Worm (Caenorhabditis elegans): Measurements from ENCODE around the gene C01G10.6.
"Not testable (repeated sequence)": the region's sequence is repeated elsewhere in the genome, so short reads cannot be mapped to it uniquely, and the experiment has no call there.

Gene C01G10.6

ce11 chrV:15119517-15119916, 32.1 kb downstream of the C01G10.6 start, which contains the start of gene flor-1:
Gene flor-1 (minus strand): TSS chrV:15119617.
- no peak for TF ChIP-seq mbf-1 (tag; optimal IDR thresholded peaks at IDR 0.05)
- TF ChIP-seq nhr-10 (tag; optimal IDR thresholded peaks at IDR 0.05) = no peak

DNA sequence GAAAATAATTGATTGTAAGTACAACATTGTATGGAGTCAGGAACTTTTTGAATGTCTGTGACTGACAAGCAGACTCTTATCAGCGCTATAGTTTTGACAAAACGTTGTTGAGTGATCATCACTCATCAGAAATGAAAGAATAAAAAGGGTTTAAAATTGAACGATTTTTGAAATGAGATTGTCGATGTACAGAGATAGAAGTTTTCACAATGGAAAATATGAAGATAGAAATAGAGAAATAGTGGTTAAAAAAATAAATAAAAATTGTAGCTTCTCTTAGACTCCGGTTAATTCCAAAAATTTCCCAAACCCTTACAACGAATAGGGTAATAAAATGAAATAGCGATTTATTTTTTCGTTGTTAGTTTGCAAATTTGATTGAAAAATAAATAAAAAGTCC, 37.7 kb downstream of the C01G10.6 start, which contains the start of gene ugt-30:
Gene ugt-30, minus strand, starts transcription at position 101 of the 400 bp plus-strand sequence.
- TF ChIP-seq nhr-12 (tag; optimal IDR thresholded peaks at IDR 0.05); nhr-11 (tag; optimal IDR thresholded peaks at IDR 0.05); Y55F3AM.14 (GFP tag; optimal IDR thresholded peaks at IDR 0.05): not testable (repeated sequence)

DNA sequence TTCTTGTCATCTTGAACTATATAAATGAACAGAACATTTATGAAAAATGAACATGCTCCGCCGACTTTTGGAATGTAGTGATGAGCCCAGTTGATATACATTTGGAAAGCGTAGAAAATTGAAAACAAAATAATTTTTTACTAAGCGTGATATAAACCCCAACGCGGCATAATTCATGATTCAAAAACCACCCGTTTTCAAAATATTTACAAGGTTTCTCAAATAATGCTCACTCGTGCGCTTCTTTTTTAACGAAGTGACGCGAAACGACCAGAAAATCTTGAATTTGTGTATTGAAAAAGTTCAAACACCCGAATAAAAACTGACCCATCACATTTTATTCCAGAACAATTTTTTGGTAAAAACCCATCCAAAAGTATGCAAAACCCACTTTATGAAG, 40.0 kb downstream of the C01G10.6 start, which contains the start of gene srj-27:
Gene srj-27, minus strand, starts transcription at position 101 of the 400 bp plus-strand sequence.
- TF ChIP-seq lin-13 (GFP tag; optimal IDR thresholded peaks at IDR 0.05) (no peak), lin-39 (tag; optimal IDR thresholded peaks at IDR 0.05) (no peak), sem-4 (tag; optimal IDR thresholded peaks at IDR 0.05) (no peak), unc-55 (GFP tag; optimal IDR thresholded peaks at IDR 0.05) (no peak)

DNA sequence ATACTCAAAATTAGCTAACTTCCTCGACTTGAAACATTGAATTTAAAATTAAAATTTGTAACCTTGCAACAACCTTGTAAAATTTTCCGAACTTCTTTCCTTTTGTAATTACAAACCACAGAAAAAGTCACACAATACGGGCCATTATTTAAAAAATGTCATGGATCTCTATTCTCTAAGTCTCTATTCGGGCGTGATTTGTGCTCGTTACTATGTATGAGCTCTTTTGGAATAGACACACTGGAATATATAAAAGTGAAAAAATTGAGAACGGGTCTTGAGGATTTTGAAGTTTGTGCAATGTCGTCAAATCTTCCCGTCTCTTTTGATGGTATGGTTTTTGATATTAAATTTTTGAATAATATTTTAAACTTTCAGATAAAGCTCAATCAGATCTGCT, 40.5 kb downstream of the C01G10.6 start, which contains the start of gene srr-7:
Gene srr-7, plus strand, starts transcription at position 301 of the 400 bp plus-strand sequence.
- TF ChIP-seq nhr-23 (tag; optimal IDR thresholded peaks at IDR 0.05) (no peak), nhr-129 (tag; optimal IDR thresholded peaks at IDR 0.05) (no peak), F13H6.1 (tag; optimal IDR thresholded peaks at IDR 0.05) (no peak)

DNA sequence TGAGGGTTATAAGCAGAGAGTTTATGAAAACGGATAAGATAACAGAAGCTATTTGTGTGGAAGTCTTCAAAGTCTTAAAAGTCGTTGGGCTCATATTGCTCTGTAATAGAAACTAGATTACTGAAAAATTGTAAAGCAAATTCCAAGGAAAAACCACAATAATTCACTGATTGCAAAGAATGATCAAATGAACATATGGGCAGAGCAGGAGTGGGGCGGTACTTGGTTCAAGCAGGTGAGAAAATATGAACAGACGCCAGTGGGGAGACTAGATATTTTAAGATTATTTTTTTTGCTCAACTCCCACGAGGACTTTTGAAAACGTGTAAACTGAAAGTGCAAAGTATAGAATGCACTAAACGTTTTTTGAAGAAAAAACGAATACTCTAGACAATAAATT, 45.0 kb downstream of the C01G10.6 start, which contains the start of gene str-171:
Gene str-171, minus strand, starts transcription at position 101 of the 400 bp plus-strand sequence.
- TF ChIP-seq nhr-25 (tag; optimal IDR thresholded peaks at IDR 0.05) (no peak), egl-27 (tag; optimal IDR thresholded peaks at IDR 0.05) (no peak), lin-11 (tag; optimal IDR thresholded peaks at IDR 0.05) (no peak), ztf-4 (tag; optimal IDR thresholded peaks at IDR 0.05) (no peak), mbf-1 (tag; optimal IDR thresholded peaks at IDR 0.05) (no peak), sma-9 (GFP tag; optimal IDR thresholded peaks at IDR 0.05) (no peak), sma-9 (tag; optimal IDR thresholded peaks at IDR 0.05) (no peak), aly-2 (tag; optimal IDR thresholded peaks at IDR 0.05) (no peak), unc-62 (GFP tag; optimal IDR thresholded peaks at IDR 0.05) (no peak), elt-3 (tag; optimal IDR thresholded peaks at IDR 0.05) (no peak), ztf-1 (GFP tag; conservative IDR thresholded peaks at IDR 0.05) (no peak), ztf-11 (tag; optimal IDR thresholded peaks at IDR 0.05) (no peak), nhr-23 (tag; optimal IDR thresholded peaks at IDR 0.05) (no peak), F13H6.1 (tag; optimal IDR thresholded peaks at IDR 0.05) (no peak), nhr-11 (tag; optimal IDR thresholded peaks at IDR 0.05) (no peak), ceh-16 (tag; optimal IDR thresholded peaks at IDR 0.05) (no peak), R02D3.7 (tag; optimal IDR thresholded peaks at IDR 0.05) (no peak)

DNA sequence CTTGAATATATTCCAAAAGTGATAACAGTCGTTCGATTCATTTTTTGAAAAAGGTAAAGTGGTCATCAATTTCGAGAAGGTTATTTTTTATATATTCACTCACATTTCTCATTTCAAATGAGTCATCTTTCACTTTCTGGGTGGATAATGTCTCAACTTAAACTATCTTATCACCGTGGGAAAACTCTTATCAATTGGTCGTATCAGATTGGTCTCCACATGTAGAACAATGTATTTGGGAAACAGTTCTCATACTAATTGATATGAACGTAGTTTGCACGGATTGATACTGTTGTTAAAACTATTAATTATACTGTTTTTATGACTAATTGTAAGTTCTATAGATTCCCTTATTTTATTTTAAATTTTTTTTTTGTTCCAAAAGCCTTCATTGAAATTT, 46.4 kb downstream of the C01G10.6 start:
- TF ChIP-seq nhr-129 (tag; optimal IDR thresholded peaks at IDR 0.05) = no peak
- TF ChIP-seq fos-1 (tag; optimal IDR thresholded peaks at IDR 0.05) = peak; percentile 85
- no peak for TF ChIP-seq unc-62 (GFP tag; optimal IDR thresholded peaks at IDR 0.05)
- TF ChIP-seq aly-2 (tag; optimal IDR thresholded peaks at IDR 0.05) = no peak
- TF ChIP-seq nhr-23 (tag; optimal IDR thresholded peaks at IDR 0.05) = no peak
- no peak for TF ChIP-seq sem-4 (tag; optimal IDR thresholded peaks at IDR 0.05)
- no peak for TF ChIP-seq ceh-16 (tag; optimal IDR thresholded peaks at IDR 0.05)

DNA sequence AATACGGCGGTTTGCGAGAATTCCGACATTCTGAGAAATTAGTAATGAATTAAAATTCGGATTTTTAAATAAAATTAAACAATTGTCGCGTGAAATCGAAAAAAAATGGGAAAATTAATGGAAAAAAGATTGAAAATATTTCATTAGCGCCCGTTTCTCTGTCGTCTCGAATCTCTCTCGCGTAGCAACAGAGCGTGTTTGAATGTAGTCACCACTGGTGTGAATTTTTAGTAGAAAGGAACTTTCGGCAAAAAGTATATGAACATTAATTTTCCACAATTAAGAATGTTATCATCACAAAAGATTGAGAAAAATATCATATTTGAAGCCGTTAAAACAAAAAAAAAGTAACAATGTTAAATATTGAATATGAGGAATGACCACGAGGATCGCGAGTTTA, 49.3 kb downstream of the C01G10.6 start, which contains the start of gene aipl-1:
Gene aipl-1, minus strand, starts transcription at position 30 of the 400 bp plus-strand sequence.
- peak; percentile 83 for TF ChIP-seq lin-13 (GFP tag; optimal IDR thresholded peaks at IDR 0.05)
- TF ChIP-seq zag-1 (tag; optimal IDR thresholded peaks at IDR 0.05) = peak; percentile 59
- no peak for TF ChIP-seq unc-62 (GFP tag; optimal IDR thresholded peaks at IDR 0.05)
- TF ChIP-seq ztf-11 (tag; optimal IDR thresholded peaks at IDR 0.05) = no peak
- TF ChIP-seq snpc-4 (tag; optimal IDR thresholded peaks at IDR 0.05) = peak; percentile 68
- TF ChIP-seq lin-39 (tag; optimal IDR thresholded peaks at IDR 0.05) = no peak
- peak; percentile 86 for TF ChIP-seq nhr-129 (tag; optimal IDR thresholded peaks at IDR 0.05)
- TF ChIP-seq elt-3 (tag; optimal IDR thresholded peaks at IDR 0.05) = no peak
- peak; percentile 16 for TF ChIP-seq ztf-4 (tag; optimal IDR thresholded peaks at IDR 0.05)
- TF ChIP-seq sma-3 (GFP tag; optimal IDR thresholded peaks at IDR 0.05) = peak; percentile 63
- TF ChIP-seq ZK546.5 (tag; optimal IDR thresholded peaks at IDR 0.05) = no peak
- no peak for TF ChIP-seq nhr-25 (tag; optimal IDR thresholded peaks at IDR 0.05)
- peak; percentile 97 for TF ChIP-seq unc-55 (GFP tag; optimal IDR thresholded peaks at IDR 0.05)
- TF ChIP-seq skn-1 (tag; optimal IDR thresholded peaks at IDR 0.05) = no peak
- TF ChIP-seq lsy-2 (tag; optimal IDR thresholded peaks at IDR 0.05) = peak in 1 of 2 experiments; percentile 87
- TF ChIP-seq elt-1 (tag; optimal IDR thresholded peaks at IDR 0.05) = no peak
- TF ChIP-seq mdl-1 (tag; optimal IDR thresholded peaks at IDR 0.05) = no peak
- no peak for TF ChIP-seq alr-1 (tag; optimal IDR thresholded peaks at IDR 0.05)
- peak; percentile 3 for TF ChIP-seq sem-4 (tag; optimal IDR thresholded peaks at IDR 0.05)
- TF ChIP-seq nhr-21 (tag; optimal IDR thresholded peaks at IDR 0.05) = peak; percentile 60
- peak; percentile 90 for TF ChIP-seq C34F6.9 (tag; optimal IDR thresholded peaks at IDR 0.05)
- TF ChIP-seq R02D3.7 (tag; optimal IDR thresholded peaks at IDR 0.05) = no peak
- TF ChIP-seq dmd-4 (tag; optimal IDR thresholded peaks at IDR 0.05) = no peak
- peak; percentile 79 for TF ChIP-seq sma-9 (GFP tag; optimal IDR thresholded peaks at IDR 0.05)
- no peak for TF ChIP-seq sma-9 (tag; optimal IDR thresholded peaks at IDR 0.05)
- TF ChIP-seq peb-1 (tag; optimal IDR thresholded peaks at IDR 0.05) = no peak
- TF ChIP-seq nhr-237 (tag; optimal IDR thresholded peaks at IDR 0.05) = no peak

Measured in whole organism, L2 larva.